Fruit fly (Drosophila melanogaster): Measurements from ENCODE around the gene CG42266.
A peak's percentile ranks its signal among the peaks of the same experiment; 100 is the strongest.

CG42266 gene

DNA sequence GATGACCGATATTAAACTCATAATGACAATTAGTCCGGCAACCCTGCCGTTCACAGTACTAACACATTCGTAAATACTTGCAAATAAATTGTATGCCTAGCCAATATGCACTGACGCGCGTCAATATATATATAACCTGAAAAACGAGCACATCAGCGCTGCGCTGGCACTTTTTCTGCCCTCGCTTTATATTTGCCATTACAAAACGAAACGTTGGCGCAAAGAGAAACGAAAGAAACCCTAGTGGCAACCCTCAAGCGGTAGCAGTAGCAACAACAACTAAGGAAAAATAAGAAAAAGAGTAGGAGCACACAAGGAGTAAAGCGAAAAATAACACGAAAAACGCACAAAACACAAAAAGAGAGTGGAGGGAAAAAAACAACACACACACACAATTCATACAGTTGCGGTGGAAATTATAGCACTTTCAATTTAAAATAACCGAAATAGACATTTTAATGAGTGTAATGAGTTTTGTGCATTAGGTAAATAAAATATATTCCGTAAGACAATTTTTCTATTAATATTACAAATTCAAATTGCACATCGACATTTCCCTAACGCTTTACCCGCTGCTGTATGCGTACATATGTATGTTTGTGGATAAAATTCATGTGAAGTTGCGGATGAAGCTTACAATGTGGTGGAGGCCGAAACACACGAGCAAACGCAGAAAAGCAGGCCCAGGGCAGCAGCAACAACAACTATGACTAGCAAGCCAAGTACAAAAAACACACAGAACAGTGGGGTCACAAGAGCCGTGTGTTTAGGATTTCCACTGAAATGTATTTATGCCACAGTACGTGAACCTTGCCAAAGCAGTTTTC is 10.8 kb upstream of the CG42266 start (continued):
- TF ChIP-seq Dp (GFP tag; optimal IDR thresholded peaks at IDR 0.05) (peak; percentile 34), MTF-1 (GFP tag; optimal IDR thresholded peaks at IDR 0.05; ENCODE audit: borderline replicate concordance) (peak; percentile 98), ro (GFP tag; IDR thresholded peaks at IDR 0.05) (peak; percentile 96), row (GFP tag; IDR thresholded peaks at IDR 0.05) (peak; percentile 100), br (optimal IDR thresholded peaks at IDR 0.05) (no peak), ranshi (GFP tag; IDR thresholded peaks at IDR 0.05) (peak; percentile 98), CG10979 (tag; optimal IDR thresholded peaks at IDR 0.05) (peak; percentile 99), slbo (GFP tag; IDR thresholded peaks at IDR 0.05) (peak; percentile 99), CrebB (tag; optimal IDR thresholded peaks at IDR 0.05) (peak; percentile 99), sob (GFP tag; IDR thresholded peaks at IDR 0.05) (peak; percentile 99), CG34422 (GFP tag; IDR thresholded peaks at IDR 0.05) (peak; percentile 99), CG3281 (GFP tag; optimal IDR thresholded peaks at IDR 0.05) (peak; percentile 99), vfl (GFP tag; optimal IDR thresholded peaks at IDR 0.05) (peak; percentile 98), caup (GFP tag; optimal IDR thresholded peaks at IDR 0.05; ENCODE audit: severe bottlenecking) (peak; percentile 99), kah (GFP tag; optimal IDR thresholded peaks at IDR 0.05) (peak; percentile 97), CG18262 (tag; optimal IDR thresholded peaks at IDR 0.05) (peak; percentile 99), CG3847 (GFP tag; IDR thresholded peaks at IDR 0.05) (peak; percentile 99), CG14965 (GFP tag; optimal IDR thresholded peaks at IDR 0.05; ENCODE audit: borderline replicate concordance) (peak; percentile 81), gcm (GFP tag; optimal IDR thresholded peaks at IDR 0.05) (peak; percentile 99), hth (optimal IDR thresholded peaks at IDR 0.05) (no peak), Hey (tag; optimal IDR thresholded peaks at IDR 0.05) (peak; percentile 96), HmgD (GFP tag; optimal IDR thresholded peaks at IDR 0.05) (peak; percentile 91), CG12155 (GFP tag; optimal IDR thresholded peaks at IDR 0.05) (peak; percentile 97), CG6689 (GFP tag; IDR thresholded peaks at IDR 0.05) (peak; percentile 99), dysf (GFP tag; IDR thresholded peaks at IDR 0.05) (peak; percentile 99), Rx (GFP tag; IDR thresholded peaks at IDR 0.05) (peak; percentile 98), CG11456 (GFP tag; IDR thresholded peaks at IDR 0.05) (peak; percentile 98), Fer1 (GFP tag; optimal IDR thresholded peaks at IDR 0.05) (peak; percentile 100), zfh2 (GFP tag; optimal IDR thresholded peaks at IDR 0.05) (peak; percentile 96), CG1792 (GFP tag; optimal IDR thresholded peaks at IDR 0.05) (peak; percentile 96), exex (tag; optimal IDR thresholded peaks at IDR 0.05) (peak; percentile 93), CG13775 (GFP tag; optimal IDR thresholded peaks at IDR 0.05) (peak; percentile 99), D19A (tag; optimal IDR thresholded peaks at IDR 0.05) (peak; percentile 98), NK7.1 (GFP tag; optimal IDR thresholded peaks at IDR 0.05) (peak; percentile 97), GATAe (GFP tag; conservative IDR thresholded peaks at IDR 0.05) (peak; percentile 93), gro (GFP tag; optimal IDR thresholded peaks at IDR 0.05) (peak; percentile 98), trem (tag; optimal IDR thresholded peaks at IDR 0.05) (peak; percentile 96), CG10267 (tag; optimal IDR thresholded peaks at IDR 0.05) (peak; percentile 97), CG13424 (tag; optimal IDR thresholded peaks at IDR 0.05) (peak; percentile 100), Awh (GFP tag; IDR thresholded peaks at IDR 0.05) (peak; percentile 99), CoRest (tag; optimal IDR thresholded peaks at IDR 0.05) (peak; percentile 99), Scr (GFP tag; IDR thresholded peaks at IDR 0.05; ENCODE audit: partially characterized antibody) (no peak), peb (GFP tag; IDR thresholded peaks at IDR 0.05) (peak; percentile 98), ems (GFP tag; optimal IDR thresholded peaks at IDR 0.05) (peak; percentile 99), CG1832 (GFP tag; optimal IDR thresholded peaks at IDR 0.05) (no peak), wor (GFP tag; IDR thresholded peaks at IDR 0.05) (peak; percentile 98), btn (GFP tag; optimal IDR thresholded peaks at IDR 0.05) (peak; percentile 97), CG17912 (GFP tag; optimal IDR thresholded peaks at IDR 0.05) (peak; percentile 95), pb (GFP tag; optimal IDR thresholded peaks at IDR 0.05) (peak; percentile 95), cg (GFP tag; optimal IDR thresholded peaks at IDR 0.05) (peak; percentile 85)

Measured in whole organism, embryonic.